Worm (Caenorhabditis elegans) whole organism, late embryonic: ENCODE data around the gene clec-221.

ENCODE experiments used
- C08G9.2 ChIP-seq: sonication (generic microtip); optimal IDR thresholded peaks from 2 replicates; lab custom pipeline; 2016; ENCODE audit warnings: mild to moderate bottlenecking, missing genetic modification characterization, moderate library complexity, missing compliant biosample characterization
- F13H6.1 ChIP-seq: sonication (generic microtip); optimal IDR thresholded peaks from 2 replicates; lab custom pipeline; 2016; ENCODE audit warnings: missing genetic modification characterization, missing compliant biosample characterization
- K02D7.2 ChIP-seq: sonication (generic microtip); optimal IDR thresholded peaks from 2 replicates; lab custom pipeline; 2017; ENCODE audit warnings: mild to moderate bottlenecking, missing genetic modification characterization, missing compliant biosample characterization
- ama-1 ChIP-seq: fragments of 150-350 bp; optimal IDR thresholded peaks from 2 replicates; lab custom pipeline; 2014
- ceh-18 ChIP-seq: sonication (generic microtip); optimal IDR thresholded peaks from 2 replicates; lab custom pipeline; 2016; ENCODE audit warnings: missing genetic modification characterization, missing compliant biosample characterization
- ceh-19 ChIP-seq: fragments of 200-800 bp; sonication (Bioruptor generic); optimal IDR thresholded peaks from 2 replicates; lab custom pipeline; 2018; ENCODE audit warnings: mild to moderate bottlenecking, missing genetic modification characterization, missing compliant biosample characterization
- ceh-2 ChIP-seq: sonication (generic microtip); optimal IDR thresholded peaks from 2 replicates; lab custom pipeline; 2016; ENCODE audit warnings: missing genotype, missing genetic modification characterization, missing compliant biosample characterization
- ceh-22 ChIP-seq: sonication (generic microtip); optimal IDR thresholded peaks from 2 replicates; lab custom pipeline; 2017; ENCODE audit warnings: missing biosample characterization, missing genetic modification characterization
- ceh-24 ChIP-seq: sonication (generic microtip); optimal IDR thresholded peaks from 2 replicates; lab custom pipeline; 2016; ENCODE audit warnings: mild to moderate bottlenecking, missing genetic modification characterization, missing compliant biosample characterization
- ceh-31 ChIP-seq: sonication (generic microtip); optimal IDR thresholded peaks from 2 replicates; lab custom pipeline; 2016; ENCODE audit warnings: missing genetic modification characterization, missing compliant biosample characterization
- ceh-45 ChIP-seq: fragments of 200-800 bp; sonication (Bioruptor generic); IDR thresholded peaks from 2 replicates; pipeline ENCODE4 v1.3.6; 2022; ENCODE audit warnings: missing genetic modification reagents, missing genetic modification characterization, missing compliant biosample characterization
- ceh-6 ChIP-seq: fragments of 200-800 bp; sonication (Bioruptor generic); optimal IDR thresholded peaks from 2 replicates; lab custom pipeline; 2018; ENCODE audit warnings: mild to moderate bottlenecking, missing genetic modification characterization, missing compliant biosample characterization
- che-1 ChIP-seq: sonication (generic microtip); optimal IDR thresholded peaks from 2 replicates; lab custom pipeline; 2016; ENCODE audit warnings: mild to moderate bottlenecking, missing genetic modification characterization, missing compliant biosample characterization
- elt-2 ChIP-seq: sonication (generic microtip); optimal IDR thresholded peaks from 2 replicates; lab custom pipeline; 2016; ENCODE audit warnings: missing genetic modification reagents, missing genetic modification characterization, missing compliant biosample characterization
- ets-4 ChIP-seq: sonication (generic microtip); optimal IDR thresholded peaks from 2 replicates; lab custom pipeline; 2016; ENCODE audit warnings: missing genetic modification characterization, missing compliant biosample characterization
- fax-1 ChIP-seq: sonication (generic microtip); optimal IDR thresholded peaks from 2 replicates; lab custom pipeline; 2016; ENCODE audit warnings: missing genotype, missing genetic modification characterization, missing compliant biosample characterization
- fkh-10 ChIP-seq: fragments of 150-350 bp; optimal IDR thresholded peaks from 2 replicates; lab custom pipeline; 2014; ENCODE audit warnings: missing biosample characterization, missing genetic modification reagents, missing genetic modification characterization
- gmeb-2 ChIP-seq: sonication (generic microtip); optimal IDR thresholded peaks from 2 replicates; lab custom pipeline; 2016; ENCODE audit warnings: missing genetic modification characterization, inconsistent platforms, missing compliant biosample characterization
- hlh-8 ChIP-seq: sonication (generic microtip); optimal IDR thresholded peaks from 2 replicates; lab custom pipeline; 2016; ENCODE audit warnings: missing genotype, missing genetic modification characterization, missing compliant biosample characterization
- lim-6 ChIP-seq: sonication (generic microtip); optimal IDR thresholded peaks from 2 replicates; lab custom pipeline; 2016; ENCODE audit warnings: missing genetic modification characterization, missing compliant biosample characterization
- nfya-1 ChIP-seq: sonication (generic microtip); optimal IDR thresholded peaks from 2 replicates; lab custom pipeline; 2017; ENCODE audit warnings: missing genetic modification characterization, mild to moderate bottlenecking, missing compliant biosample characterization, antibody characterized with exemption, moderate library complexity
- nhr-11 ChIP-seq: fragments of 150-350 bp; optimal IDR thresholded peaks from 2 replicates; lab custom pipeline; 2014; ENCODE audit warnings: missing biosample characterization, missing genetic modification characterization
- odd-2 ChIP-seq: sonication (generic microtip); optimal IDR thresholded peaks from 2 replicates; lab custom pipeline; 2017; ENCODE audit warnings: antibody characterized with exemption, mild to moderate bottlenecking, missing genetic modification characterization, missing compliant biosample characterization
- pag-3 ChIP-seq: sonication (generic microtip); optimal IDR thresholded peaks from 2 replicates; lab custom pipeline; 2016; ENCODE audit warnings: missing compliant biosample characterization, missing genetic modification characterization, borderline replicate concordance
- pat-9 ChIP-seq: fragments of 200-800 bp; sonication (Bioruptor generic); optimal IDR thresholded peaks from 2 replicates; lab custom pipeline; 2018; ENCODE audit warnings: mild to moderate bottlenecking, missing genetic modification characterization, moderate library complexity, missing compliant biosample characterization
- pax-1 ChIP-seq: fragments of 150-350 bp; optimal IDR thresholded peaks from 2 replicates; lab custom pipeline; 2014; ENCODE audit warnings: missing biosample characterization, missing genetic modification characterization
- pha-4 ChIP-seq: fragments of 150-350 bp; optimal IDR thresholded peaks from 2 replicates; lab custom pipeline; 2018; ENCODE audit warnings: missing biosample characterization, missing genetic modification reagents, missing genetic modification characterization
- pqm-1 ChIP-seq: sonication (generic microtip); optimal IDR thresholded peaks from 2 replicates; lab custom pipeline; 2016; ENCODE audit warnings: missing genetic modification characterization, missing compliant biosample characterization
- pros-1 ChIP-seq: fragments of 150-350 bp; optimal IDR thresholded peaks from 2 replicates; lab custom pipeline; 2014; ENCODE audit warnings: missing biosample characterization, missing genetic modification reagents, missing genetic modification characterization
- ref-2 ChIP-seq: sonication (generic microtip); optimal IDR thresholded peaks from 2 replicates; lab custom pipeline; 2016; ENCODE audit warnings: missing genetic modification characterization, missing compliant biosample characterization
- sdc-2 ChIP-seq: sonication (generic microtip); optimal IDR thresholded peaks from 2 replicates; lab custom pipeline; 2016; ENCODE audit warnings: missing genotype, missing genetic modification characterization, missing compliant biosample characterization
- syd-9 ChIP-seq: sonication (generic microtip); optimal IDR thresholded peaks from 2 replicates; lab custom pipeline; 2016; ENCODE audit warnings: mild to moderate bottlenecking, missing genetic modification characterization, moderate library complexity, missing compliant biosample characterization
- tbx-2 ChIP-seq: sonication (generic microtip); optimal IDR thresholded peaks from 2 replicates; lab custom pipeline; 2016; ENCODE audit warnings: missing genetic modification characterization, missing compliant biosample characterization
- tbx-7 ChIP-seq: sonication (generic microtip); optimal IDR thresholded peaks from 2 replicates; lab custom pipeline; 2016; ENCODE audit warnings: missing genotype, missing genetic modification characterization, missing compliant biosample characterization
- unc-42 ChIP-seq: sonication (generic microtip); optimal IDR thresholded peaks from 2 replicates; lab custom pipeline; 2016; ENCODE audit warnings: missing genotype, missing genetic modification characterization, missing compliant biosample characterization
- unc-55 ChIP-seq: sonication (generic microtip); optimal IDR thresholded peaks from 2 replicates; lab custom pipeline; 2017; ENCODE audit warnings: missing biosample characterization, missing genetic modification reagents, missing genetic modification characterization
- ztf-16 ChIP-seq: sonication (generic microtip); optimal IDR thresholded peaks from 2 replicates; lab custom pipeline; 2017; ENCODE audit warnings: missing genetic modification characterization, missing compliant biosample characterization

Gene clec-221

ce11 chrV:10944903-10945302, 9.3 kb downstream of the clec-221 start:
- TF ChIP-seq unc-42: peak; percentile 57
- TF ChIP-seq che-1 (tag; lab: Kevin White, UChicago): no peak
- no peak for TF ChIP-seq ceh-22 (tag; lab: Kevin White, UChicago)

- no peak for TF ChIP-seq odd-2 (tag; lab: Kevin White, UChicago)
- no peak for TF ChIP-seq che-1 (tag; lab: Kevin White, UChicago)
- no peak for TF ChIP-seq pag-3 (tag; lab: Kevin White, UChicago)
- TF ChIP-seq ceh-45 (GFP tag; lab: Robert Waterston, UW): no peak
- no peak for TF ChIP-seq pros-1
- TF ChIP-seq fax-1: no peak
- TF ChIP-seq ama-1 (lab: Kevin White, UChicago): no peak
- no peak for TF ChIP-seq pax-1 (tag; lab: Kevin White, UChicago)
- TF ChIP-seq ceh-19: no peak
- no peak for TF ChIP-seq hlh-8 (tag; lab: Kevin White, UChicago)
- TF ChIP-seq elt-2 (tag; lab: Kevin White, UChicago): no peak
- TF ChIP-seq pat-9: no peak
Observed at ce11 chrV:10942161-10942560, 12.1 kb downstream of the clec-221 start, which contains the start of gene zip-9. Gene zip-9, plus strand, starts transcription at chrV:10942461.

- no peak for TF ChIP-seq C08G9.2 (tag; lab: Kevin White, UChicago)
- no peak for TF ChIP-seq tbx-2 (tag; lab: Kevin White, UChicago)
- no peak for TF ChIP-seq ceh-18 (tag; lab: Kevin White, UChicago)
- no peak for TF ChIP-seq fax-1
- no peak for TF ChIP-seq fkh-10 (GFP tag; lab: Kevin White, UChicago)
- TF ChIP-seq tbx-7: no peak
- TF ChIP-seq odd-2 (tag; lab: Kevin White, UChicago): no peak
- TF ChIP-seq ztf-16 (tag; lab: Kevin White, UChicago): no peak
- TF ChIP-seq ceh-31 (tag; lab: Kevin White, UChicago): no peak
- no peak for TF ChIP-seq ceh-6 (GFP tag; lab: Kevin White, UChicago)
- no peak for TF ChIP-seq syd-9 (tag; lab: Kevin White, UChicago)
- TF ChIP-seq ceh-24: no peak
- no peak for TF ChIP-seq pat-9
- TF ChIP-seq ceh-19: no peak
- TF ChIP-seq F13H6.1: no peak
- TF ChIP-seq K02D7.2 (tag; lab: Kevin White, UChicago): no peak
- no peak for TF ChIP-seq ceh-2
Observed at ce11 chrV:10941150-10941549, 13.1 kb downstream of the clec-221 start, which contains the start of gene F17C11.26. Gene F17C11.26, plus strand, starts transcription at chrV:10941450.

ce11 chrV:10940571-10940991, 13.7 kb downstream of the clec-221 start:
- TF ChIP-seq nfya-1 (peak; percentile 68), sdc-2 (tag; lab: Kevin White, UChicago) (no peak), ceh-31 (tag; lab: Kevin White, UChicago) (no peak), ref-2 (tag; lab: Kevin White, UChicago) (peak; percentile 37), lim-6 (no peak), unc-55 (GFP tag; lab: Kevin White, UChicago) (peak; percentile 29), pqm-1 (peak; percentile 49), pha-4 (no peak), ets-4 (tag; lab: Kevin White, UChicago) (no peak), elt-2 (tag; lab: Kevin White, UChicago) (peak; percentile 71), gmeb-2 (tag; lab: Kevin White, UChicago) (no peak), unc-42 (peak; percentile 24)

- TF ChIP-seq ceh-24 (no peak), F13H6.1 (no peak), nhr-11 (no peak), hlh-8 (tag; lab: Kevin White, UChicago) (no peak), K02D7.2 (tag; lab: Kevin White, UChicago) (no peak), fax-1 (no peak)
Observed at ce11 chrV:10939990-10940570, 14.2 kb downstream of the clec-221 start.
